Worm (Caenorhabditis elegans) whole organism, L2 larva: ENCODE results near the gene gfat-1.

Source experiments
- aly-2 ChIP-seq: fragments of 150-350 bp; optimal IDR thresholded peaks from 2 replicates; lab custom pipeline; 2014; ENCODE audit warnings: missing biosample characterization, missing genetic modification characterization
- elt-1 ChIP-seq: fragments of 150-350 bp; optimal IDR thresholded peaks from 2 replicates; lab custom pipeline; 2014; ENCODE audit warnings: missing biosample characterization, missing genetic modification characterization
- gmeb-1 ChIP-seq: fragments of 150-350 bp; optimal IDR thresholded peaks from 2 replicates; lab custom pipeline; 2014; ENCODE audit warnings: missing biosample characterization, missing genetic modification characterization
- lsy-2 ChIP-seq, 2 experiments: fragments of 150-350 bp in 1 of 2; sonication (generic microtip) in 1 of 2; optimal IDR thresholded peaks; 2 replicates each; lab custom pipeline; 2014 to 2017; ENCODE audit warnings: missing biosample characterization in 2 of 2, missing genetic modification characterization in 2 of 2
- mbf-1 ChIP-seq: sonication (generic microtip); optimal IDR thresholded peaks from 2 replicates; lab custom pipeline; 2017; ENCODE audit warnings: missing biosample characterization, missing genetic modification characterization
- nhr-10 ChIP-seq: sonication (generic microtip); optimal IDR thresholded peaks from 2 replicates; lab custom pipeline; 2017; ENCODE audit warnings: missing biosample characterization, missing genetic modification characterization
- nhr-12 ChIP-seq: fragments of 150-350 bp; optimal IDR thresholded peaks from 2 replicates; lab custom pipeline; 2014; ENCODE audit warnings: missing biosample characterization, missing genetic modification characterization
- nhr-237 ChIP-seq: fragments of 150-350 bp; optimal IDR thresholded peaks from 2 replicates; lab custom pipeline; 2014; ENCODE audit warnings: missing biosample characterization, missing genetic modification characterization
- nhr-77 ChIP-seq: fragments of 150-350 bp; optimal IDR thresholded peaks from 2 replicates; lab custom pipeline; 2014; ENCODE audit warnings: missing biosample characterization, missing genetic modification characterization
- unc-39 ChIP-seq: fragments of 150-350 bp; optimal IDR thresholded peaks from 2 replicates; lab custom pipeline; 2014; ENCODE audit warnings: missing biosample characterization, missing genetic modification characterization
- unc-55 ChIP-seq: fragments of 150-350 bp; sonication (generic microtip); optimal IDR thresholded peaks from 3 replicates; lab custom pipeline; 2014; ENCODE audit warnings: missing biosample characterization, missing genetic modification reagents, missing genetic modification characterization
- ztf-1 ChIP-seq: fragments of 200-800 bp; sonication (Bioruptor generic); conservative IDR thresholded peaks from 2 replicates; pipeline ENCODE4 v1.3.6; 2022; ENCODE audit warnings: missing genetic modification characterization, missing compliant biosample characterization

- TF ChIP-seq nhr-10 (tag; lab: Kevin White, UChicago) (no peak), nhr-237 (tag; lab: Kevin White, UChicago) (no peak), aly-2 (no peak), unc-39 (tag; lab: Kevin White, UChicago) (no peak), elt-1 (tag; lab: Kevin White, UChicago) (no peak), lsy-2 (tag; optimal IDR thresholded peaks at IDR 0.05; lab: Kevin White, UChicago) (no peak), nhr-77 (no peak), unc-55 (peak; percentile 34), gmeb-1 (tag; lab: Kevin White, UChicago) (no peak), ztf-1 (no peak), nhr-12 (tag; lab: Kevin White, UChicago) (no peak), mbf-1 (tag; lab: Kevin White, UChicago) (no peak)
These were observed 28.1 kb downstream of the gfat-1 start, which contains the start of gene F54D5.5 for ce11 chrII:11566970-11567711.
